Worm (Caenorhabditis elegans) whole organism, midembryonic: ENCODE data around the gene D1086.6.
"Not testable (repeated sequence)": the region's sequence is repeated elsewhere in the genome, so short reads cannot be mapped to it uniquely, and the experiment has no call there.

Source experiments
- cog-1 ChIP-seq: sonication (generic microtip); optimal IDR thresholded peaks from 2 replicates; lab custom pipeline; 2016; ENCODE audit warnings: missing genetic modification characterization, missing compliant biosample characterization
- flt-1 ChIP-seq: fragments of 200-800 bp; sonication (Bioruptor generic); IDR thresholded peaks from 2 replicates; pipeline ENCODE4 v1.3.6; 2022; ENCODE audit warnings: missing genetic modification characterization, missing compliant biosample characterization
- ztf-23 ChIP-seq: fragments of 200-800 bp; sonication (Bioruptor generic); IDR thresholded peaks from 2 replicates; pipeline ENCODE4 v1.3.6; 2022; ENCODE audit warnings: missing genetic modification reagents, missing genetic modification characterization, missing compliant biosample characterization

DNA sequence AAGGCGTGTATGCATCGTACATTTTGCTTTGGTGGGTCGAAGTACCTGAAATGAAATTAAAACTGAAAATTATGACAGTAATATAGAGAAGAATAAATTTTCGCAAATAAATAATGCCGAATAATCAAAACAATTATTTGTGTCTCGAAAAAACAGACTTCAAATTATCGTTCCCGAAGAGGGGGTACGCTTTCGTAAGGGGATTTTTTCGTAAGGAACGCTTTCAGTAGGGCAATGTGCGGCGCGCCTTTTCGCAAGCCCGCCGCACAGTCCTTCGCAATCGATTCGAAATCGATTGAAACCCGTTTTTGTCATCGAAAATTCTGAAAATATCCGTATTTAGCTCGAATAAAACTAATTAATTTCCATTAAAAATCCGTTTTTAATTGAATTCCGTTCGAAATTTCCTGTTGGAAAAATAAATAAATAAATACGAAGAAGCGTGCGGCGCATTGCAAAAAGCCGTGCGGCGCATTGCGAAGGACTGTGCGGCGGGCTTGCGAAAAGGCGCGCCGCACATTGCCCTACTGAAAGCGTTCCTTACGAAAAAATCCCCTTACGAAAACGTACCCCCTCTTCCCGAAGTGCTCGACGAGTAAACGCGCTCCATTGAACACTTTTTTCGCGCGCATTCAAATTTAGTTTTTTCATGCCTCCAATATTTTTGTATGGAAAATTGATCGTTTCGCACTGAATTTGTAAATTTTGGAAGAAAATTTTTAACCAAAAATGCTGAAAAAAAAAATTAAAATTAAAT is 41.1 kb upstream of the D1086.6 start, which contains the start of gene vps-39:
- peak; percentile 90 for TF ChIP-seq ztf-23 (GFP tag; lab: Robert Waterston, UW)
- TF ChIP-seq cog-1 (tag; lab: Kevin White, UChicago), result not testable (repeated sequence)
- TF ChIP-seq flt-1 (GFP tag; lab: Robert Waterston, UW), result peak; percentile 83
